Fruit fly (Drosophila melanogaster): Measurements from ENCODE around the gene tara.

Gene tara

dm6 chr3R:16230080-16230670 lies 4.7 kb downstream of the tara start (continued):
- TF ChIP-seq CG3281 (GFP tag; optimal IDR thresholded peaks at IDR 0.05) (peak; percentile 0), CG13894 (tag; optimal IDR thresholded peaks at IDR 0.05) (peak; percentile 23), Eip74EF (GFP tag; optimal IDR thresholded peaks at IDR 0.05) (peak in 1 of 2 experiments; percentile 74), CG9797 (GFP tag; optimal IDR thresholded peaks at IDR 0.05) (no peak), CG2889 (GFP tag; IDR thresholded peaks at IDR 0.05) (no peak), CG7839 (tag; optimal IDR thresholded peaks at IDR 0.05) (peak; percentile 1), CG1832 (GFP tag; optimal IDR thresholded peaks at IDR 0.05) (no peak), CG33213 (GFP tag; optimal IDR thresholded peaks at IDR 0.05) (peak; percentile 4), Six4 (GFP tag; optimal IDR thresholded peaks at IDR 0.05) (no peak), CG14860 (GFP tag; IDR thresholded peaks at IDR 0.05; ENCODE audit: partially characterized antibody) (no peak), CG12769 (tag; optimal IDR thresholded peaks at IDR 0.05) (peak; percentile 31), CG8924 (tag; optimal IDR thresholded peaks at IDR 0.05) (no peak), CG5953 (GFP tag; IDR thresholded peaks at IDR 0.05) (no peak), Gsc (GFP tag; IDR thresholded peaks at IDR 0.05) (no peak), gcm (GFP tag; optimal IDR thresholded peaks at IDR 0.05) (no peak), cwo (GFP tag; optimal IDR thresholded peaks at IDR 0.05) (peak; percentile 86), Fer3 (tag; optimal IDR thresholded peaks at IDR 0.05) (peak; percentile 11), lab (GFP tag; optimal IDR thresholded peaks at IDR 0.05) (peak; percentile 44), Elba2 (GFP tag; optimal IDR thresholded peaks at IDR 0.05) (no peak), CG15269 (tag; optimal IDR thresholded peaks at IDR 0.05) (peak; percentile 16), BtbVII (GFP tag; optimal IDR thresholded peaks at IDR 0.05) (no peak), zfh2 (GFP tag; optimal IDR thresholded peaks at IDR 0.05) (peak; percentile 3), exex (tag; optimal IDR thresholded peaks at IDR 0.05) (peak; percentile 63), nau (GFP tag; optimal IDR thresholded peaks at IDR 0.05) (peak; percentile 31)

- no peak for TF ChIP-seq grn (GFP tag; optimal IDR thresholded peaks at IDR 0.05)
- TF ChIP-seq CG4617 (GFP tag; optimal IDR thresholded peaks at IDR 0.05; ENCODE audit: borderline replicate concordance): peak; percentile 14
- TF ChIP-seq Mrtf (GFP tag; IDR thresholded peaks at IDR 0.05): no peak
- TF ChIP-seq Side (GFP tag; optimal IDR thresholded peaks at IDR 0.05): peak; percentile 69
- no peak for TF ChIP-seq CG11560 (tag; IDR thresholded peaks at IDR 0.05)
- TF ChIP-seq CG11085 (GFP tag; IDR thresholded peaks at IDR 0.05): no peak
- no peak for TF ChIP-seq al (GFP tag; IDR thresholded peaks at IDR 0.05)
- peak; percentile 63 for TF ChIP-seq ewg (GFP tag; optimal IDR thresholded peaks at IDR 0.05)
- TF ChIP-seq CG7357 (GFP tag; IDR thresholded peaks at IDR 0.05): peak; percentile 65; the same call in 1 of the 3 replicates
- TF ChIP-seq ase (GFP tag; IDR thresholded peaks at IDR 0.05): no peak
- TF ChIP-seq sna (GFP tag; IDR thresholded peaks at IDR 0.05; ENCODE audit: partially characterized antibody): no peak
- TF ChIP-seq MBD-R2 (GFP tag; IDR thresholded peaks at IDR 0.05): no peak
- peak; percentile 78 for TF ChIP-seq CG16863 (GFP tag; optimal IDR thresholded peaks at IDR 0.05)
- TF ChIP-seq Mes4 (GFP tag; optimal IDR thresholded peaks at IDR 0.05): peak; percentile 66
- no peak for TF ChIP-seq Opbp (GFP tag; IDR thresholded peaks at IDR 0.05; ENCODE audit: partially characterized antibody)
- peak; percentile 84 for TF ChIP-seq abd-A (tag; optimal IDR thresholded peaks at IDR 0.05)
- no peak for TF ChIP-seq Dp (GFP tag; optimal IDR thresholded peaks at IDR 0.05)
- peak; percentile 31 for TF ChIP-seq CG10431 (GFP tag; optimal IDR thresholded peaks at IDR 0.05)
- peak; percentile 19 for TF ChIP-seq lbe (GFP tag; optimal IDR thresholded peaks at IDR 0.05)
- no peak for TF ChIP-seq ken (GFP tag; IDR thresholded peaks at IDR 0.05)
- TF ChIP-seq CG4424 (GFP tag; optimal IDR thresholded peaks at IDR 0.05): peak; percentile 80
- TF ChIP-seq psq (GFP tag; optimal IDR thresholded peaks at IDR 0.05): peak; percentile 90
- no peak for TF ChIP-seq CG11247 (GFP tag; IDR thresholded peaks at IDR 0.05)
- peak; percentile 29 for TF ChIP-seq CG13123 (GFP tag; optimal IDR thresholded peaks at IDR 0.05)
Measured at dm6 chr3R:16231385-16232307, 6.2 kb downstream of the tara start.
